Fruit fly (Drosophila melanogaster): Measurements from ENCODE around the gene chm.

chm gene

dm6 chr2L:7422429-7423283, 10.4 kb downstream of the chm start (continued):
- no peak for TF ChIP-seq CG6791 (GFP tag; IDR thresholded peaks at IDR 0.05; ENCODE audit: partially characterized antibody)
- TF ChIP-seq nau (GFP tag; optimal IDR thresholded peaks at IDR 0.05) = no peak
- no peak for TF ChIP-seq CG1832 (GFP tag; optimal IDR thresholded peaks at IDR 0.05)
- peak in 1 of 2 experiments; percentile 73 for TF ChIP-seq bsh (GFP tag; optimal IDR thresholded peaks at IDR 0.05)
- peak; percentile 22 for TF ChIP-seq CG2712 (tag; optimal IDR thresholded peaks at IDR 0.05)
- TF ChIP-seq phol (tag; optimal IDR thresholded peaks at IDR 0.05) = peak; percentile 24
- TF ChIP-seq Xrp1 (GFP tag; IDR thresholded peaks at IDR 0.05) = 0 out of 2 replicates have a peak, but pooled peaks have one; percentile 15
- no peak for TF ChIP-seq prd (optimal IDR thresholded peaks at IDR 0.05)
- TF ChIP-seq prd (GFP tag; IDR thresholded peaks at IDR 0.05) = no peak
- TF ChIP-seq CG18262 (tag; optimal IDR thresholded peaks at IDR 0.05) = peak; percentile 34
- TF ChIP-seq CG7556 (GFP tag; optimal IDR thresholded peaks at IDR 0.05) = peak; percentile 33
- no peak for TF ChIP-seq tgo (GFP tag; IDR thresholded peaks at IDR 0.05)
- TF ChIP-seq CG12104 (GFP tag; optimal IDR thresholded peaks at IDR 0.05) = no peak
- TF ChIP-seq org-1 (GFP tag; optimal IDR thresholded peaks at IDR 0.05) = no peak
- peak; percentile 27 for TF ChIP-seq gem (tag; optimal IDR thresholded peaks at IDR 0.05)
- TF ChIP-seq Med (GFP tag) = peak; percentile 68
- TF ChIP-seq CG10462 (GFP tag; optimal IDR thresholded peaks at IDR 0.05) = no peak
- TF ChIP-seq inv (GFP tag; IDR thresholded peaks at IDR 0.05; ENCODE audit: partially characterized antibody) = no peak
- peak; percentile 2 for TF ChIP-seq Blimp-1 (GFP tag; optimal IDR thresholded peaks at IDR 0.05)
- no peak for TF ChIP-seq yki (optimal IDR thresholded peaks at IDR 0.05)
- no peak for TF ChIP-seq zfh2 (GFP tag; optimal IDR thresholded peaks at IDR 0.05)
- no peak for TF ChIP-seq CG4404 (GFP tag; IDR thresholded peaks at IDR 0.05)
- TF ChIP-seq cg (GFP tag; optimal IDR thresholded peaks at IDR 0.05) = peak; percentile 55
- TF ChIP-seq CG8944 (GFP tag; optimal IDR thresholded peaks at IDR 0.05) = no peak
- no peak for TF ChIP-seq gfzf (GFP tag; optimal IDR thresholded peaks at IDR 0.05)
- TF ChIP-seq CG6654 (GFP tag; optimal IDR thresholded peaks at IDR 0.05) = no peak
- TF ChIP-seq pb (GFP tag; optimal IDR thresholded peaks at IDR 0.05) = no peak
- TF ChIP-seq Max (GFP tag; optimal IDR thresholded peaks at IDR 0.05) = no peak
- TF ChIP-seq CG6175 (GFP tag; IDR thresholded peaks at IDR 0.05) = 0 out of 3 replicates have a peak, but pooled peaks have one; percentile 25
- no peak for TF ChIP-seq CG9609 (GFP tag; optimal IDR thresholded peaks at IDR 0.05)
- peak; percentile 4 for TF ChIP-seq Sox100B (GFP tag; optimal IDR thresholded peaks at IDR 0.05)
- TF ChIP-seq ken (GFP tag; IDR thresholded peaks at IDR 0.05) = peak; percentile 50; the same call in 1 of the 3 replicates
- TF ChIP-seq gsb (GFP tag; IDR thresholded peaks at IDR 0.05) = 0 out of 2 replicates have a peak, but pooled peaks have one; percentile 13
- peak in 1 of 2 experiments; percentile 1 for TF ChIP-seq chif (GFP tag; optimal IDR thresholded peaks at IDR 0.05)
- peak; percentile 0 for TF ChIP-seq CG15601 (tag; optimal IDR thresholded peaks at IDR 0.05)
- TF ChIP-seq scrt (GFP tag; optimal IDR thresholded peaks at IDR 0.05) = no peak
- no peak for TF ChIP-seq Gug (GFP tag; IDR thresholded peaks at IDR 0.05)
- no peak for TF ChIP-seq Doc2 (GFP tag; IDR thresholded peaks at IDR 0.05)
- no peak for TF ChIP-seq CG7271 (tag; optimal IDR thresholded peaks at IDR 0.05)
- TF ChIP-seq H15 (GFP tag; IDR thresholded peaks at IDR 0.05) = 0 out of 3 replicates have a peak, but pooled peaks have one; percentile 11
- peak; percentile 15 for TF ChIP-seq CG10979 (tag; optimal IDR thresholded peaks at IDR 0.05)
- no peak for TF ChIP-seq CG30020 (tag; optimal IDR thresholded peaks at IDR 0.05)
- TF ChIP-seq CG18619 (GFP tag; optimal IDR thresholded peaks at IDR 0.05) = no peak
- TF ChIP-seq ssp (GFP tag; IDR thresholded peaks at IDR 0.05) = 0 out of 2 replicates have a peak, but pooled peaks have one; percentile 6
- TF ChIP-seq gce (GFP tag; IDR thresholded peaks at IDR 0.05) = no peak
- TF ChIP-seq zfh1 (GFP tag; IDR thresholded peaks at IDR 0.05) = 0 out of 3 replicates have a peak, but pooled peaks have one; percentile 48
- 0 out of 2 replicates have a peak, but pooled peaks have one; percentile 23 for TF ChIP-seq H2.0 (GFP tag; IDR thresholded peaks at IDR 0.05)
- TF ChIP-seq sens-2 (GFP tag; IDR thresholded peaks at IDR 0.05) = no peak
- TF ChIP-seq crol (GFP tag; IDR thresholded peaks at IDR 0.05) = peak; percentile 97

All from whole organism, embryonic.